Worm (Caenorhabditis elegans) whole organism, L3 larva: ENCODE data around the gene atg-18.

Experiments used
- R02D3.7 ChIP-seq: fragments of 150-350 bp; optimal IDR thresholded peaks from 2 replicates; lab custom pipeline; 2014; ENCODE audit warnings: missing biosample characterization, missing genetic modification characterization
- ZK546.5 ChIP-seq: sonication (generic microtip); optimal IDR thresholded peaks from 2 replicates; lab custom pipeline; 2017; ENCODE audit warnings: missing biosample characterization, missing genetic modification characterization
- aly-2 ChIP-seq: fragments of 150-350 bp; optimal IDR thresholded peaks from 2 replicates; lab custom pipeline; 2014; ENCODE audit warnings: missing biosample characterization, missing genetic modification characterization
- ama-1 ChIP-seq: fragments of 150-350 bp; optimal IDR thresholded peaks from 2 replicates; lab custom pipeline; 2018
- ceh-16 ChIP-seq: sonication (generic microtip); optimal IDR thresholded peaks from 2 replicates; lab custom pipeline; 2017; ENCODE audit warnings: missing biosample characterization, missing genetic modification characterization
- ceh-82 ChIP-seq: fragments of 150-350 bp; optimal IDR thresholded peaks from 2 replicates; lab custom pipeline; 2014; ENCODE audit warnings: missing biosample characterization, missing genetic modification characterization
- ceh-9 ChIP-seq: sonication (generic microtip); optimal IDR thresholded peaks from 2 replicates; lab custom pipeline; 2018; ENCODE audit warnings: missing biosample characterization, missing genetic modification characterization
- daf-12 ChIP-seq: fragments of 150-350 bp; optimal IDR thresholded peaks from 2 replicates; lab custom pipeline; 2014; ENCODE audit warnings: missing biosample characterization, missing genetic modification reagents, missing genetic modification characterization
- egl-27 ChIP-seq: sonication (generic microtip); optimal IDR thresholded peaks from 4 replicates; lab custom pipeline; 2017; ENCODE audit warnings: missing biosample characterization, missing genetic modification reagents, missing genetic modification characterization
- egl-5 ChIP-seq: fragments of 150-350 bp; optimal IDR thresholded peaks from 2 replicates; lab custom pipeline; 2017; ENCODE audit warnings: missing biosample characterization, missing genetic modification reagents, missing genetic modification characterization, inconsistent platforms
- elt-1 ChIP-seq: fragments of 150-350 bp; optimal IDR thresholded peaks from 2 replicates; lab custom pipeline; 2014; ENCODE audit warnings: missing biosample characterization, missing genetic modification characterization
- elt-2 ChIP-seq: sonication (generic microtip); optimal IDR thresholded peaks from 2 replicates; lab custom pipeline; 2016; ENCODE audit warnings: missing genetic modification reagents, mild to moderate bottlenecking, missing genetic modification characterization, missing compliant biosample characterization
- elt-3 ChIP-seq, 3 experiments: fragments of 150-350 bp in 1 of 3; sonication (generic microtip) in 2 of 3; optimal IDR thresholded peaks; 2 replicates in 2 of 3; 4 replicates in 1 of 3; lab custom pipeline; 2014 to 2017; ENCODE audit warnings: missing biosample characterization in 3 of 3, missing genetic modification characterization in 3 of 3
- fkh-10 ChIP-seq: sonication (generic microtip); optimal IDR thresholded peaks from 2 replicates; lab custom pipeline; 2017; ENCODE audit warnings: missing biosample characterization, missing genetic modification reagents, missing genetic modification characterization
- fkh-2 ChIP-seq: fragments of 150-350 bp; optimal IDR thresholded peaks from 2 replicates; lab custom pipeline; 2014; ENCODE audit warnings: missing biosample characterization, missing genetic modification reagents, missing genetic modification characterization
- fos-1 ChIP-seq: fragments of 150-350 bp; optimal IDR thresholded peaks from 2 replicates; lab custom pipeline; 2014; ENCODE audit warnings: missing biosample characterization, missing genetic modification characterization
- hmg-11 ChIP-seq: sonication (generic microtip); optimal IDR thresholded peaks from 2 replicates; lab custom pipeline; 2016; ENCODE audit warnings: missing genetic modification characterization, missing compliant biosample characterization
- jun-1 ChIP-seq: fragments of 150-350 bp; optimal IDR thresholded peaks from 2 replicates; lab custom pipeline; 2014; ENCODE audit warnings: missing biosample characterization, missing genetic modification reagents, missing genetic modification characterization
- lin-15B ChIP-seq: fragments of 150-350 bp; optimal IDR thresholded peaks from 2 replicates; lab custom pipeline; 2014; ENCODE audit warnings: missing biosample characterization, missing genetic modification characterization
- lsy-12 ChIP-seq: sonication (generic microtip); optimal IDR thresholded peaks from 2 replicates; lab custom pipeline; 2016; ENCODE audit warnings: mild to moderate bottlenecking, missing genetic modification characterization, missing compliant biosample characterization
- mdl-1 ChIP-seq: fragments of 150-350 bp; optimal IDR thresholded peaks from 2 replicates; lab custom pipeline; 2014; ENCODE audit warnings: missing biosample characterization, missing genetic modification characterization
- mml-1 ChIP-seq: fragments of 150-350 bp; sonication (generic microtip); optimal IDR thresholded peaks from 3 replicates; lab custom pipeline; 2014; ENCODE audit warnings: missing biosample characterization, missing genetic modification characterization
- nfya-1 ChIP-seq: sonication (generic microtip); optimal IDR thresholded peaks from 2 replicates; lab custom pipeline; 2017; ENCODE audit warnings: missing genetic modification characterization, mild to moderate bottlenecking, missing compliant biosample characterization, antibody characterized with exemption, moderate library complexity; ENCODE audit not compliant: insufficient read depth
- nhr-12 ChIP-seq: fragments of 150-350 bp; optimal IDR thresholded peaks from 2 replicates; lab custom pipeline; 2014; ENCODE audit warnings: missing biosample characterization, missing genetic modification characterization
- nhr-23 ChIP-seq: fragments of 150-350 bp; optimal IDR thresholded peaks from 2 replicates; lab custom pipeline; 2014; ENCODE audit warnings: missing biosample characterization, missing genetic modification reagents, missing genetic modification characterization
- nhr-237 ChIP-seq: fragments of 150-350 bp; optimal IDR thresholded peaks from 2 replicates; lab custom pipeline; 2014; ENCODE audit warnings: missing biosample characterization, missing genetic modification characterization
- nhr-25 ChIP-seq: sonication (generic microtip); optimal IDR thresholded peaks from 2 replicates; lab custom pipeline; 2017; ENCODE audit warnings: missing biosample characterization, missing genetic modification characterization
- nhr-28 ChIP-seq: fragments of 150-350 bp; optimal IDR thresholded peaks from 2 replicates; lab custom pipeline; 2014; ENCODE audit warnings: missing biosample characterization, missing genetic modification characterization
- nhr-43 ChIP-seq: sonication (generic microtip); optimal IDR thresholded peaks from 2 replicates; lab custom pipeline; 2016; ENCODE audit warnings: mild to moderate bottlenecking, missing genetic modification characterization, missing compliant biosample characterization; ENCODE audit not compliant: poor library complexity, severe bottlenecking
- nhr-67 ChIP-seq: fragments of 150-350 bp; optimal IDR thresholded peaks from 2 replicates; lab custom pipeline; 2014; ENCODE audit warnings: missing biosample characterization, missing genetic modification characterization
- nhr-76 ChIP-seq: fragments of 150-350 bp; sonication (generic microtip); optimal IDR thresholded peaks from 5 replicates; lab custom pipeline; 2014; ENCODE audit warnings: missing biosample characterization, missing genetic modification characterization
- nhr-77 ChIP-seq: fragments of 150-350 bp; optimal IDR thresholded peaks from 2 replicates; lab custom pipeline; 2014; ENCODE audit warnings: missing biosample characterization, missing genetic modification characterization
- pha-4 ChIP-seq: fragments of 150-350 bp; optimal IDR thresholded peaks from 2 replicates; lab custom pipeline; 2014; ENCODE audit warnings: missing biosample characterization, missing genetic modification reagents, missing genetic modification characterization
- pqm-1 ChIP-seq: fragments of 150-350 bp; optimal IDR thresholded peaks from 2 replicates; lab custom pipeline; 2017; ENCODE audit warnings: missing biosample characterization, missing genetic modification characterization, inconsistent platforms
- sea-2 ChIP-seq: fragments of 150-350 bp; sonication (generic microtip); optimal IDR thresholded peaks from 4 replicates; lab custom pipeline; 2014; ENCODE audit warnings: missing biosample characterization, missing genetic modification reagents, missing genetic modification characterization
- skn-1 ChIP-seq: fragments of 150-350 bp; optimal IDR thresholded peaks from 2 replicates; lab custom pipeline; 2014; ENCODE audit warnings: missing biosample characterization, missing genetic modification characterization
- snpc-4 ChIP-seq: fragments of 150-350 bp; optimal IDR thresholded peaks from 2 replicates; lab custom pipeline; 2014; ENCODE audit warnings: missing biosample characterization, missing genetic modification characterization
- tbx-2 ChIP-seq: sonication (generic microtip); optimal IDR thresholded peaks from 2 replicates; lab custom pipeline; 2016; ENCODE audit warnings: mild to moderate bottlenecking, missing genetic modification characterization, missing compliant biosample characterization
- unc-39 ChIP-seq: sonication (generic microtip); optimal IDR thresholded peaks from 4 replicates; lab custom pipeline; 2017; ENCODE audit warnings: missing biosample characterization, missing genetic modification characterization
- unc-62 ChIP-seq: fragments of 150-350 bp; sonication (generic microtip); optimal IDR thresholded peaks from 4 replicates; lab custom pipeline; 2014; ENCODE audit warnings: missing biosample characterization, missing genetic modification reagents, missing genetic modification characterization
- zag-1 ChIP-seq: fragments of 150-350 bp; optimal IDR thresholded peaks from 2 replicates; lab custom pipeline; 2014; ENCODE audit warnings: missing biosample characterization, missing genetic modification characterization
- ztf-11 ChIP-seq: fragments of 150-350 bp; optimal IDR thresholded peaks from 2 replicates; lab custom pipeline; 2014; ENCODE audit warnings: missing biosample characterization, missing genetic modification characterization
- ztf-4 ChIP-seq: fragments of 150-350 bp; optimal IDR thresholded peaks from 2 replicates; lab custom pipeline; 2014; ENCODE audit warnings: missing biosample characterization, missing genetic modification characterization

Gene atg-18

DNA sequence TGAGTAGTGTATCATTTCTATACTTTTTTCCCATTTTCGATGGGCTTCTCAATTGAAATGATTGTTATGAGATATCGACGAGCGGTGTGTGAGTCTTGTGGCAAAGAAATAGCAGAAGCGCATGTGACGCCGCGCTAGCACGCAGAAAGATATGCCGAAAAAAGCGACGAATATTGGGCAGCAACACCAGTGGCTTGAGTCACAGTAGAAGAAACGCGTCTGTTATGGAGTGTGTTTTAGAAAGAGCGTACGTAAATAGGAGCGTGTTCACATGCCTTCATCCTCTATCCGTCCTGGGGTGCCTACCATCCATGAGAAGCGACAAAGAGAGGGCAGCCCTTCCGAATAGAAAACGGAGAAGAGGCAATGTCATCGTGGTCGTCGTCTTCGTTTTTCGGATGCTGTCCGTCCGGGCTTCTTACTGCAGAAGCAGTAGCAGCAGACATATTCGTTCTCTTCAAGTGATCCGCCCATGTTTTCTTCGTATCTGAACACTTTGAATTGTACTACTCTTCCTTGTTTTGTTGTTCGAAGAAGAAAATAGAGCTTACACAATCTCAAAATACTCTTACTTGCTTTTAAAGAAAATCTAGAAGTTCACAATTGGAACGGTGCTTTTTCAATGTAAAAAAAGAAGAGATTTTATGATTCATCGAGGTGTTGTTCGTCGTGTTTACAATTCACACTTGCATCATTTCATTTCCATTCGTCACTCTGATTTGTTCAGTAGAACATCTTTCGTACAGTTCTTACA, 21.2 kb downstream of the atg-18 start (continued):
- TF ChIP-seq mdl-1 (tag; lab: Kevin White, UChicago) = peak; percentile 3
- TF ChIP-seq nhr-28 (tag; lab: Kevin White, UChicago) = no peak

DNA sequence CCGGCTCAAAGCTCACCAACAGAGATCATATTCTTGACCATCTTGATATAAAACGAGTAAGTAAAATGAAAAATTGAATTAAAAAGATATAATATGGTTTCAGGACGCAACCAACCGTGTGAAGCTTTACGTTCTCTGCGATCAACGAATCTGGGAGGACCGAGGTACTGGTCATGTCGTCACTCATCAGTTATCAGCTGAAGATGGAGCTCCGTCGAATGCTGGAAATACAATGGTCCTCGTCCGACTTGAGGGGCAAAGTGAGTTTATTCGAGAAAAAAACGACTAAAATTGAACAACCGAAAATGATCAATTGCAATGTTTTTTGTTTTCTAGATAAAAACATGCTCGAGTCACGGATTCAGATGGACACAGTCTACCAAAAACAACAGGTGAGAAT, 22.6 kb downstream of the atg-18 start:
- TF ChIP-seq ceh-9 (tag; lab: Kevin White, UChicago) (no peak), nhr-237 (no peak), elt-1 (tag; lab: Kevin White, UChicago) (no peak)

DNA sequence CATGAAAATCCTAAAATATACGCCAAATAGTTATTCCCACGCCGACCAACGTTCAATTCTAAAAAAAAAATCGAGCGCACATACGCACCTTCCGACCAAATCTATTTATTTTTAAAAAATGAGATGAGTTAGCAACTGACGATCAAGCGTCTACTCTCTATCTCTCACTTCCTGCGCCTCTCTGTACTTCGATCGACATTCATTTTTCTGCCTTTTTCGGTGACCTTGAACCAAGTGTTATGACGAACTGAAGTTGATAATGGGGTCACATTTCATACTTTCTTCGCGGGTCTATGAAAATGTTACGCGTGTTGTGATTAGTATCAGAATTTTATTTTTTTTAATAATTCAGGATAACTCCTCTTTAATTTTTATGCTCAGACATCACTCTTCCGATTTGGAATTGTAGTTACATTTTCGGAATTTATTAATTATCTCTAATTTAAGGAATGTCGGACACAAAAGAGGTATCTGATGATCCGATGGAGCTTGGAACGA, 23.7 kb downstream of the atg-18 start, which contains the start of gene smk-1:
TSS of gene smk-1 (plus strand) at position 448 of the 498 bp plus-strand sequence.
- TF ChIP-seq snpc-4 (no peak), egl-27 (tag; lab: Kevin White, UChicago) (no peak), ceh-82 (tag; lab: Kevin White, UChicago) (no peak), nhr-43 (tag; lab: Kevin White, UChicago) (no peak), elt-3 (tag; optimal IDR thresholded peaks at IDR 0.05; lab: Kevin White, UChicago) (no peak), nhr-76 (tag; lab: Kevin White, UChicago) (no peak), ZK546.5 (tag; lab: Kevin White, UChicago) (no peak), mml-1 (tag; lab: Kevin White, UChicago) (no peak), nhr-25 (tag; lab: Kevin White, UChicago) (peak; percentile 89), nhr-23 (tag; lab: Kevin White, UChicago) (peak; percentile 67), fkh-2 (no peak), nfya-1 (no peak), daf-12 (no peak), hmg-11 (no peak)

DNA sequence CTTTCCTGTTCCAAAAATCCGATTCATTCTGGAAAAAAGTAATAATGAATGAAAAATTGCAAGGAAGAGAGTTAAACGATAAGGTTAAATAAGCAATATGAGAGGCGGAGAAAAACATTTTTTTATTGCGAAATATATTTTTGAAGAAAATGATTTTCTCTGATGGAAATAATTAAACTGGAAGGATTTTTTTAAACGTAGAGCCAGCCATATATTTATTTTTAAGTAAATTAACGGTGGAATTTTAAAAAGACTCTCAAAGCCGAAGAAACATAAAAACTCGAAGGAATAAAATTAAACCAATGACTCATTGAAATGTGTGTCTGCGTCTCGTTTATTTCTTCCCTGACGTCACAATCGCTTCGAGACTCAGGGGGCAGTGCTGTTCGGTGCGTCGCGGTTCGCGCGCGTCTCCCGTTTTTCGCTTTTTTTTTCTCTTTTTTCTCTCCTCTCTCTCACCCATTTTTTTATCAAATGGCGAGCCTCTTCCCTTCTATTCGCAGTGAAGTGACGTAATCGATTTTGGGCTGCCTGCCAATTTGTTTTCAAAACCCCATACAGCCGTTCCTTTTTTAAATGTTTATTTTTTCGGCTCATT, 24.9 kb downstream of the atg-18 start, which contains the start of gene vps-60:
TSS of gene vps-60 (minus strand) at position 30 of the 598 bp plus-strand sequence.
- TF ChIP-seq unc-62 (peak; percentile 11), sea-2 (GFP tag; lab: Kevin White, UChicago) (no peak), zag-1 (tag; lab: Kevin White, UChicago) (no peak), pha-4 (tag; lab: Kevin White, UChicago) (peak; percentile 98), lin-15B (tag; lab: Kevin White, UChicago) (peak; percentile 94), jun-1 (tag; lab: Kevin White, UChicago) (peak; percentile 95), elt-3 (tag; optimal IDR thresholded peaks at IDR 0.05; lab: Kevin White, UChicago) (peak in 1 of 3 experiments; percentile 80), nhr-77 (peak; percentile 25), ama-1 (lab: Kevin White, UChicago) (peak; percentile 86), fkh-10 (peak; percentile 84), ztf-4 (tag; lab: Kevin White, UChicago) (no peak), mml-1 (tag; lab: Kevin White, UChicago) (no peak), pqm-1 (tag; lab: Kevin White, UChicago) (peak; percentile 94), nhr-28 (tag; lab: Kevin White, UChicago) (no peak), nhr-237 (no peak), egl-5 (tag; lab: Kevin White, UChicago) (peak; percentile 89), mdl-1 (tag; lab: Kevin White, UChicago) (peak; percentile 38), nhr-67 (tag; lab: Kevin White, UChicago) (no peak), ceh-9 (tag; lab: Kevin White, UChicago) (no peak), fos-1 (tag; lab: Kevin White, UChicago) (peak; percentile 94), ceh-16 (tag; lab: Kevin White, UChicago) (no peak), nfya-1 (peak; percentile 95), nhr-23 (tag; lab: Kevin White, UChicago) (peak; percentile 97), nhr-25 (tag; lab: Kevin White, UChicago) (peak; percentile 93), ztf-11 (tag; lab: Kevin White, UChicago) (no peak), elt-1 (tag; lab: Kevin White, UChicago) (peak; percentile 43), skn-1 (tag; lab: Kevin White, UChicago) (peak; percentile 57), unc-39 (tag; lab: Kevin White, UChicago) (no peak), hmg-11 (peak; percentile 93), nhr-12 (no peak), elt-2 (peak; percentile 88), daf-12 (no peak), nhr-43 (tag; lab: Kevin White, UChicago) (peak; percentile 72), ZK546.5 (tag; lab: Kevin White, UChicago) (no peak), lsy-12 (tag; lab: Kevin White, UChicago) (peak; percentile 59), tbx-2 (peak; percentile 61), ceh-82 (tag; lab: Kevin White, UChicago) (no peak), snpc-4 (peak; percentile 81), aly-2 (tag; lab: Kevin White, UChicago) (no peak), R02D3.7 (tag; lab: Kevin White, UChicago) (peak; percentile 59)
